Worm (Caenorhabditis elegans): ENCODE data around the gene C14E2.1.

The C14E2.1 gene

DNA sequence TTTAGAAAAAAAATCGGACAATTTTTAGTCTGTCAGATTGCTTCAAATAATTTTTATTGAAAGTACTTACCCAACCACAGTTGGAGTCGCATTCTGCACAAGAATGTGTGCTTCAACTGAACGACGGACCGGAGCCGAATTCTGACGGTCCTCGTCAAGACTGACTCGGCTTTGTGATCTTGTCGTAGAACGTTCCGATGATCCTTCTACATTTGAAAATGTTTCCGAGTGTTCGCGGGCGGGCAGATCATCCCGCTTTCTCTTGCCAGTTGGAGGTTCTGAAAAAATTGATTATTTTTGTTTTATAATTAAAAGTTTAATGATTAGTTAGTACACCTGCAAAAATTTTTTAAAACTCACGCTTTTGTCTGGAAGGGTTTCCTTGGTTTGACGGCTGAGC is 21.4 kb downstream of the C14E2.1 start:
- no peak for TF ChIP-seq nhr-237 (tag; optimal IDR thresholded peaks at IDR 0.05)
- no peak for TF ChIP-seq unc-62 (GFP tag; optimal IDR thresholded peaks at IDR 0.05)
- no peak for TF ChIP-seq mab-5 (tag; optimal IDR thresholded peaks at IDR 0.05)
- no peak for TF ChIP-seq ama-1 (optimal IDR thresholded peaks at IDR 0.05)
- no peak for TF ChIP-seq ztf-1 (GFP tag; conservative IDR thresholded peaks at IDR 0.05)
- TF ChIP-seq aly-2 (tag; optimal IDR thresholded peaks at IDR 0.05): no peak
- no peak for TF ChIP-seq nhr-25 (tag; optimal IDR thresholded peaks at IDR 0.05)
- no peak for TF ChIP-seq skn-1 (tag; optimal IDR thresholded peaks at IDR 0.05)
- no peak for TF ChIP-seq dmd-4 (tag; optimal IDR thresholded peaks at IDR 0.05)
- no peak for TF ChIP-seq sma-9 (GFP tag; optimal IDR thresholded peaks at IDR 0.05)
- TF ChIP-seq sma-9 (tag; optimal IDR thresholded peaks at IDR 0.05): no peak
- TF ChIP-seq nhr-10 (tag; optimal IDR thresholded peaks at IDR 0.05): no peak
- TF ChIP-seq zag-1 (tag; optimal IDR thresholded peaks at IDR 0.05): no peak
- no peak for TF ChIP-seq ceh-16 (tag; optimal IDR thresholded peaks at IDR 0.05)
- no peak for TF ChIP-seq nhr-21 (tag; optimal IDR thresholded peaks at IDR 0.05)
- TF ChIP-seq ZK546.5 (tag; optimal IDR thresholded peaks at IDR 0.05): no peak
- TF ChIP-seq nhr-77 (tag; optimal IDR thresholded peaks at IDR 0.05): no peak

DNA sequence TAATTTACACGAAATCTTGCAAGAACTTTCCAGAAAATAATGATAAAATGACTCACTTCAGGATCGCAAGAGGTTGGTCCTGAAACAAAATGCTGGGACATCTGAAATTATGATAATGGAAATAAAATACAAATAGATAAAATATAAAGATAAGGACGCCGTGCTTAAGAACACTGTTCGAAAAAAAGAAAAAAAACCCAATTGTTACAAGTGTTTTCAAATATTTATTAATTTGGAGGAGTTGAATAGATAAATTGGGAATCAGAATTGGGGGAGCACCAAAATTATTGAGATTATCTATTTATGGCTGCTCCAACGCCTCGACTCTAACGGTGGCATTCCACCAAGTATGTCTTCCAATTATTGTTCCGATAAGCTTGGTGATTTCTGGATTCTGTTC is 22.3 kb downstream of the C14E2.1 start, which contains the start of gene ceh-41:
Gene ceh-41 (minus strand): TSS at position 101 of the 400 bp plus-strand sequence.
- TF ChIP-seq unc-39 (tag; optimal IDR thresholded peaks at IDR 0.05) (no peak), nhr-129 (tag; optimal IDR thresholded peaks at IDR 0.05) (no peak), nhr-21 (tag; optimal IDR thresholded peaks at IDR 0.05) (no peak), blmp-1 (tag; optimal IDR thresholded peaks at IDR 0.05; ENCODE audit: insufficient read depth) (no peak)

DNA sequence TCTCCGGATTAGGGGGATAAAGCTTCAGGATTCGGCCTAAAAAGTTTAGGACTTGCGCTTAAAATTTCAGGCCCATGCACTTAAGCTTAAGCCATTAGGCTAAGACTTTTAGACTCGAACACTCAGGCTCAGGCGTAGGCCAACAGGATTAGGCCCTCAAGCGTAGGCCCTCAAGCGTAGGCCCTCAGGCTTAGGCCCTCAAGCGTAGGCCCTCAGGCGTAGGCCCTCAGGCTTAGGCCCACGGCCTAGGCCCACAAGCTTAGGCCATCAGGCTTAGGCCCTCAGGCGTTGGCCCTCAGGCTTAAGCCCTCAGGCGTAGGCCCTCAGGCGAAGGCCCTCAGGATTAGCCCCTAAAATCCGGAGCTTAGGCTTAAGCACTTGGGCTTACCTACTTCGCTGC is 24.3 kb downstream of the C14E2.1 start:
- TF ChIP-seq nhr-23 (tag; optimal IDR thresholded peaks at IDR 0.05) (no peak), crh-2 (tag; optimal IDR thresholded peaks at IDR 0.05) (no peak), ama-1 (optimal IDR thresholded peaks at IDR 0.05) (no peak), ztf-1 (GFP tag; conservative IDR thresholded peaks at IDR 0.05) (0 out of 2 replicates have a peak, but pooled peaks have one; percentile 57), nhr-6 (tag; optimal IDR thresholded peaks at IDR 0.05) (no peak), dmd-4 (tag; optimal IDR thresholded peaks at IDR 0.05) (no peak)

DNA sequence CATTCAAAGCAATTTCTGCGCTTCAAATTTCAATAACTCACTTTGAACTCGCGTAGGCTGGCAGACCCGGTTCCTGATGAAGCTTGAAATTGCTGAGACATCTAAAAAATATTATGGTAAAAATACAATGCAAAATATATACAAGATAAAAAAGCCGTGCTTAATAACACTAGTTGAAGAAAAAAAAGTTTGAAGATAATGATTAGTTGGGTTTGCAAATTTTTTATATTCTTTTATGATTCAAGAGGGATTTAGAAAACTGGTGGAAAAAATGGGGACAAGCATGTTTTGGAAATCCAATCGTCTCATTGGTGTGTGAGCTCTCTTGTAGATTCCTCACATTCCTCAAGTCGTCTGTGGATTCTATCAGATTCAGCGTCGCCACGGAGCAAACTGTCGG is 26.4 kb downstream of the C14E2.1 start, which contains the start of gene ceh-21:
Gene ceh-21 (minus strand): TSS at position 101 of the 400 bp plus-strand sequence.
- no peak for TF ChIP-seq unc-55 (GFP tag; optimal IDR thresholded peaks at IDR 0.05)
- TF ChIP-seq unc-62 (GFP tag; optimal IDR thresholded peaks at IDR 0.05): no peak
- TF ChIP-seq nhr-10 (tag; optimal IDR thresholded peaks at IDR 0.05): no peak
- TF ChIP-seq elt-1 (tag; optimal IDR thresholded peaks at IDR 0.05): no peak
- TF ChIP-seq dmd-4 (tag; optimal IDR thresholded peaks at IDR 0.05): no peak
- TF ChIP-seq aly-2 (tag; optimal IDR thresholded peaks at IDR 0.05): no peak
- TF ChIP-seq sma-3 (GFP tag; optimal IDR thresholded peaks at IDR 0.05): no peak
- no peak for TF ChIP-seq C34F6.9 (tag; optimal IDR thresholded peaks at IDR 0.05)

DNA sequence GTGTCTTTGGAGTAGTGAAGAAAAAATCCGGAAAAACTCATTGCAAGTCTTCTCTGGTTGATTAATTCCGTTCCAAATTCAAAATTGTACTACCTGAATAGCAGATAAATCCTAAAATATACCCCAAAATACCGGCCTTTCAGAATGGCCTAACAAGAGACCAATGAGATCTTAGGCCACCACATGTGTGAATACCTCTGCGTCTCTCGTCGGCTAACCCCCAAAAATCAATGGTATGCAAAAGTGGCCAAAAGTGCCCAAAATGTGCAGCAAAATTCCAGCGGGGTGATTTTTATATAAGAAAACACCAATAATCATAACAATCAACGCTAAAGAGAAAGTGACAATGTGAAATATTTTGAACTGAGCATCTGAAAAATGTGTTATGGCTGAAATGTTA is 27.3 kb downstream of the C14E2.1 start, which contains the start of gene T26C11.9:
Gene T26C11.9 (minus strand): TSS at position 254 of the 400 bp plus-strand sequence.
- TF ChIP-seq ztf-11 (tag; optimal IDR thresholded peaks at IDR 0.05) (no peak), gmeb-1 (tag; optimal IDR thresholded peaks at IDR 0.05) (peak; percentile 26), lsy-2 (tag; optimal IDR thresholded peaks at IDR 0.05) (peak in 1 of 2 experiments; percentile 46), crh-2 (tag; optimal IDR thresholded peaks at IDR 0.05) (peak; percentile 25), unc-39 (tag; optimal IDR thresholded peaks at IDR 0.05) (no peak), blmp-1 (tag; optimal IDR thresholded peaks at IDR 0.05; ENCODE audit: insufficient read depth) (peak; percentile 22), C34F6.9 (tag; optimal IDR thresholded peaks at IDR 0.05) (peak; percentile 56), unc-55 (GFP tag; optimal IDR thresholded peaks at IDR 0.05) (peak; percentile 61), nhr-129 (tag; optimal IDR thresholded peaks at IDR 0.05) (peak; percentile 37)

DNA sequence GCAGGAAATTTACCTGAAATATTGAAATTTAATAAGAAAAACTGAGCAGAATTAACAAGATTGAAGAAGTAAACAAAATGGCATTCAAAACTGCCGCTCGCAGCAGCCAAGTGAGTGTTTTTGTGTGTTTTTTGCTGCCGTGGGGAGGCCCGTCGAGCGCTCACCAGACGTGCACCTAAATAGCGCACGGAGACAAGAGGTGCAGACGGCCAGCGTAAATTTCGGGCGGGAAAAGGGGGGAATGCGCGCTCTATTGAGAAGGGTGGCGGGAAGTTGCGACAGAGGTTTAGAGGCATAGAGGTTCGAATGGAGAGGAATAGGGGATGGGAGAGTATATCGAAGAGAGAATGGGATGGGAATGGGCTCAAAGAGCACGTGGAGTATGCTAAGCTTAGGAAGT is 29.9 kb downstream of the C14E2.1 start, which contains the start of gene ceh-39:
Gene ceh-39 (minus strand): TSS at position 13 of the 400 bp plus-strand sequence.
- no peak for TF ChIP-seq nhr-10 (tag; optimal IDR thresholded peaks at IDR 0.05)
- TF ChIP-seq sma-3 (GFP tag; optimal IDR thresholded peaks at IDR 0.05): no peak
- TF ChIP-seq unc-39 (tag; optimal IDR thresholded peaks at IDR 0.05): no peak
- peak; percentile 71 for TF ChIP-seq nhr-129 (tag; optimal IDR thresholded peaks at IDR 0.05)
- TF ChIP-seq elt-1 (tag; optimal IDR thresholded peaks at IDR 0.05): no peak
- TF ChIP-seq nhr-25 (tag; optimal IDR thresholded peaks at IDR 0.05): no peak
- TF ChIP-seq nhr-237 (tag; optimal IDR thresholded peaks at IDR 0.05): no peak
- no peak for TF ChIP-seq nhr-11 (tag; optimal IDR thresholded peaks at IDR 0.05)
- no peak for TF ChIP-seq aly-2 (tag; optimal IDR thresholded peaks at IDR 0.05)
- TF ChIP-seq sem-4 (tag; optimal IDR thresholded peaks at IDR 0.05): no peak
- TF ChIP-seq peb-1 (tag; optimal IDR thresholded peaks at IDR 0.05): no peak
- peak; percentile 27 for TF ChIP-seq snpc-4 (tag; optimal IDR thresholded peaks at IDR 0.05)
- TF ChIP-seq C34F6.9 (tag; optimal IDR thresholded peaks at IDR 0.05): peak; percentile 75
- no peak for TF ChIP-seq nhr-6 (tag; optimal IDR thresholded peaks at IDR 0.05)
- no peak for TF ChIP-seq sma-9 (GFP tag; optimal IDR thresholded peaks at IDR 0.05)
- TF ChIP-seq sma-9 (tag; optimal IDR thresholded peaks at IDR 0.05): no peak
- TF ChIP-seq lin-39 (tag; optimal IDR thresholded peaks at IDR 0.05): no peak
- TF ChIP-seq ceh-16 (tag; optimal IDR thresholded peaks at IDR 0.05): no peak
- TF ChIP-seq gmeb-1 (tag; optimal IDR thresholded peaks at IDR 0.05): peak; percentile 45
- no peak for TF ChIP-seq skn-1 (tag; optimal IDR thresholded peaks at IDR 0.05)
- no peak for TF ChIP-seq blmp-1 (tag; optimal IDR thresholded peaks at IDR 0.05; ENCODE audit: insufficient read depth)
- TF ChIP-seq lsy-2 (tag; optimal IDR thresholded peaks at IDR 0.05): peak; percentile 48 to 57
- peak; percentile 31 for TF ChIP-seq ceh-82 (tag; optimal IDR thresholded peaks at IDR 0.05)
- TF ChIP-seq ztf-1 (GFP tag; conservative IDR thresholded peaks at IDR 0.05): no peak
- no peak for TF ChIP-seq unc-62 (GFP tag; optimal IDR thresholded peaks at IDR 0.05)
- TF ChIP-seq Y55F3AM.14 (GFP tag; optimal IDR thresholded peaks at IDR 0.05): no peak
- no peak for TF ChIP-seq nhr-23 (tag; optimal IDR thresholded peaks at IDR 0.05)
- TF ChIP-seq mdl-1 (tag; optimal IDR thresholded peaks at IDR 0.05): no peak
- no peak for TF ChIP-seq fos-1 (tag; optimal IDR thresholded peaks at IDR 0.05)

All from whole organism, L2 larva.